Worm (Caenorhabditis elegans): ENCODE results near the gene C25E10.5.

C25E10.5 gene

DNA sequence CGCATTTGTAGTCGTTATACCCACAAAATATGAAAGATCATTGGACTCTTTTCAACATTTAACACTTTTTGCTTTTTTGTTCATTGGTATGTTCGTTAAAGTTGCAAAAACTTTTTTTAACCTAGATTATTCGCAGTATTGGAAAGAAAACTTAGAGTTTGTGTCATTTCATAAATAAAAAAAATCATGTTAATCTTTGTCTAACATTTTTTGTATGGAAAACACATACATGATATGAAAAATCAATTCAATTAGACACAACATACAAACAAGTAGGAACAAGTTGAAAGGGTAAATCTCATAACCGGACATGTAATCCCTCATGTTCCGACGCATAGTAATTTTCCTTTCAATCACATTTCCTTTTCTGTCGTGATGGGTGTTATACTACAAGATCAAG lies 29.2 kb upstream of the C25E10.5 start, which contains the start of gene F59E11.2:
Gene F59E11.2 (plus strand): TSS at position 301 of the 400 bp plus-strand sequence.
- TF ChIP-seq flt-1 (GFP tag; IDR thresholded peaks at IDR 0.05), result no peak
- TF ChIP-seq T22C8.4 (GFP tag; IDR thresholded peaks at IDR 0.05), result no peak
- TF ChIP-seq klf-2 (GFP tag; conservative IDR thresholded peaks at IDR 0.05), result no peak
- no peak for TF ChIP-seq cog-1 (tag; optimal IDR thresholded peaks at IDR 0.05)
- TF ChIP-seq tab-1 (GFP tag; IDR thresholded peaks at IDR 0.05), result no peak
- TF ChIP-seq ref-1 (GFP tag; conservative IDR thresholded peaks at IDR 0.05), result no peak
- no peak for TF ChIP-seq ztf-29 (GFP tag; IDR thresholded peaks at IDR 0.05)
- no peak for TF ChIP-seq ztf-23 (GFP tag; IDR thresholded peaks at IDR 0.05)
- TF ChIP-seq med-1 (GFP tag; optimal IDR thresholded peaks at IDR 0.05; ENCODE audit: insufficient read depth), result no peak

DNA sequence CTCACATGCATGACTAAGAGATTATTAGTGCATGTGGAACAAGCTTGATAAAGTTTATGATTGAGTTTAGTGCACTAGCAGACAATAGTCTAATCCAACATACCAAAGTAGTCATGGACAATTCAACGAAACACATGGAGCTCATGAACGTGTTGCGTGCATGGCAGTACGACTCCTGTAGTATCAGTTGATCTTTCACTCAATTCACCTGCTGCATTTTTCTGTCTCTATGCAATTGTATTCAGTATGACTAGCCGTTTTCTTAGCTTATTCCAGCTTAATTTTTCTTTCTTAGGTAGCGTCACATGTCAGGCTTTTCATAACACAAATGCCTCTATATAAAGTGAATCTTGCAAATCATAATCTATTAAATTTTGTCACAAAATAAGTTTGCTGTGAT lies 27.1 kb upstream of the C25E10.5 start, which contains the start of gene srx-1:
Gene srx-1 (plus strand): TSS at position 382 of the 400 bp plus-strand sequence.
- TF ChIP-seq cog-1 (tag; optimal IDR thresholded peaks at IDR 0.05) (no peak), tab-1 (GFP tag; IDR thresholded peaks at IDR 0.05) (no peak), flt-1 (GFP tag; IDR thresholded peaks at IDR 0.05) (no peak), med-1 (GFP tag; optimal IDR thresholded peaks at IDR 0.05; ENCODE audit: insufficient read depth) (no peak), ref-1 (GFP tag; conservative IDR thresholded peaks at IDR 0.05) (no peak), ztf-29 (GFP tag; IDR thresholded peaks at IDR 0.05) (no peak), ztf-23 (GFP tag; IDR thresholded peaks at IDR 0.05) (no peak), T22C8.4 (GFP tag; IDR thresholded peaks at IDR 0.05) (no peak), klf-2 (GFP tag; conservative IDR thresholded peaks at IDR 0.05) (no peak)

DNA sequence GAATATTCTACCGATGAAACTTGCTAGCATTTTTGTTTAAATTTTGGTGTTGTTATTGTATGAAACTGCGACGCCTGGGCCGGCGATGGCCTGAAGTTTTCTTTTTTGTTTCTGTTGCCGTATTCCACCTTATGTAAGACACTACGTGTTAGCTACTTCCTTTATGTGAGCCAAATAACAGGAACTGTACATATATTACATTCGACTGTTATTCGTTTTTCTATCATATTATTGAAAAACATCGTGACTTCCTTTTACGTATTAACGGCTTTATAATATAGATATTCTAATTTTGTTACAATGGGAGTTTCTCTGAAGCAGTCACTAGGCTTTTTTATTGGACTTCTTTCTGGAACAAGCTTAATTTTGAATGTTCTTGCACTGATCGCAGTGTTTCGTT lies 25.1 kb upstream of the C25E10.5 start, which contains the start of gene srx-3:
Gene srx-3 (plus strand): TSS at position 301 of the 400 bp plus-strand sequence.
- TF ChIP-seq flt-1 (GFP tag; IDR thresholded peaks at IDR 0.05), result no peak
- no peak for TF ChIP-seq cog-1 (tag; optimal IDR thresholded peaks at IDR 0.05)

DNA sequence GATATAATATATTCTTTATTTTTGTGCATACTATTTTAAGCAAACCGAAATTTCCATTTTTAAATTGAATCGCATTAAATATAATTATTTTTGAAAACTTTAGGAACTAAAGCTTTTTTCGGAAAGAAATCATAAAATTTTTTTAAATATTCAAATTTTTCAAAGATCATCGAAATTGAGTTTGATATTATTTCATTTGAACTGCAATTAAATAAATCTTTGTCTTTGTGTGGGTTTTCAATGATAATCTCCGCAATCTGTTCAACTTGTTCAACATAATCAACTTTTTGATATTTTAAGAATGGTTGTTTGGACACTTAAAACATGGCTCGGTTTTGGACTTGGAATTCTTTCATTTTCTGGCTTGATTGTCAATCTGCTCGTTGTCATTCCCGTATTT lies 21.2 kb upstream of the C25E10.5 start, which contains the start of gene srx-2:
Gene srx-2 (plus strand): TSS at position 301 of the 400 bp plus-strand sequence.
- TF ChIP-seq cog-1 (tag; optimal IDR thresholded peaks at IDR 0.05), result no peak
- no peak for TF ChIP-seq ztf-29 (GFP tag; IDR thresholded peaks at IDR 0.05)
- TF ChIP-seq flt-1 (GFP tag; IDR thresholded peaks at IDR 0.05), result no peak
- TF ChIP-seq tab-1 (GFP tag; IDR thresholded peaks at IDR 0.05), result no peak
- TF ChIP-seq T22C8.4 (GFP tag; IDR thresholded peaks at IDR 0.05), result no peak
- no peak for TF ChIP-seq ref-1 (GFP tag; conservative IDR thresholded peaks at IDR 0.05)
- no peak for TF ChIP-seq ztf-23 (GFP tag; IDR thresholded peaks at IDR 0.05)
- TF ChIP-seq klf-2 (GFP tag; conservative IDR thresholded peaks at IDR 0.05), result no peak
- TF ChIP-seq med-1 (GFP tag; optimal IDR thresholded peaks at IDR 0.05; ENCODE audit: insufficient read depth), result no peak

DNA sequence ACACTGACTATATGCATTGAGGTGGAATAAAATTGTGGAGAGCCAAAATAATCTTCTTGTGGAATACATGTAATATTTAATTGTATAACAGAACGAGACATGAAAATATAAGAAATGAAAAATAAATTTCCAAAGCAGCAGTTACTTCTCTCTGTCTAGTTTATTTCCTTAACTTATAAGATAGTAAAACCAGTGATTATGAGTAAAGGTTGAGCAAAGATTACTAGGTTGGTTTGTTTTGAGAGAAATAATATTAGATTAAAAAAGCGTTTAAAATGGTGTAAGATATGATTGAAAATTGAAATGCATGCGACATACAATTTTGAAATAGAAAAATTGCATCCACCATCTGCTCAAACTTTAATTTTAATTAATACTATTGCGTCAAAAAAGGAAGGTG lies 16.6 kb upstream of the C25E10.5 start, which contains the start of gene srh-201:
Gene srh-201 (minus strand): TSS at position 101 of the 400 bp plus-strand sequence.
- no peak for TF ChIP-seq tab-1 (GFP tag; IDR thresholded peaks at IDR 0.05)
- no peak for TF ChIP-seq flt-1 (GFP tag; IDR thresholded peaks at IDR 0.05)
- no peak for TF ChIP-seq cog-1 (tag; optimal IDR thresholded peaks at IDR 0.05)
- TF ChIP-seq T22C8.4 (GFP tag; IDR thresholded peaks at IDR 0.05), result no peak
- TF ChIP-seq ref-1 (GFP tag; conservative IDR thresholded peaks at IDR 0.05), result no peak
- TF ChIP-seq klf-2 (GFP tag; conservative IDR thresholded peaks at IDR 0.05), result no peak
- no peak for TF ChIP-seq med-1 (GFP tag; optimal IDR thresholded peaks at IDR 0.05; ENCODE audit: insufficient read depth)
- TF ChIP-seq ztf-23 (GFP tag; IDR thresholded peaks at IDR 0.05), result no peak
- TF ChIP-seq ztf-29 (GFP tag; IDR thresholded peaks at IDR 0.05), result no peak

DNA sequence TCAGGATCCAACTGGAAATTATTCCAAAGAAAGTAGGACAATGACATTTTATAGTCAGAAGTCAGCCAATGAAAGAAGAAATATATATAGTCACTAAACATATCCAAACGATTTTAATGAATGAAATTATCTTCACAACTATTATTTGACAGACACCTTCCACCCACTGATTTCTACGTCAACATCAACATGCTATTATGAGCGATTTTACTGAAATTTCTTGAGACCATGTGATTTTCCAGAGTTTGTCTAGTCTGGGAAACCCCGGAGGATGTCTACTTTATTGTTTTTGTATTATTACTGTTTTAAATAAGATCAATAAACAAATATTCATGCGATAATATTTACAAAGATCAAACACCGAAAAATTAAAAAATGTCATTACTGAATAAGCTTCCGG lies 14.8 kb upstream of the C25E10.5 start, which contains the start of gene srt-18:
Gene srt-18 (minus strand): TSS at position 101 of the 400 bp plus-strand sequence.
- no peak for TF ChIP-seq T22C8.4 (GFP tag; IDR thresholded peaks at IDR 0.05)
- TF ChIP-seq flt-1 (GFP tag; IDR thresholded peaks at IDR 0.05), result no peak
- TF ChIP-seq tab-1 (GFP tag; IDR thresholded peaks at IDR 0.05), result no peak
- no peak for TF ChIP-seq cog-1 (tag; optimal IDR thresholded peaks at IDR 0.05)
- TF ChIP-seq ztf-29 (GFP tag; IDR thresholded peaks at IDR 0.05), result no peak
- no peak for TF ChIP-seq med-1 (GFP tag; optimal IDR thresholded peaks at IDR 0.05; ENCODE audit: insufficient read depth)
- TF ChIP-seq klf-2 (GFP tag; conservative IDR thresholded peaks at IDR 0.05), result no peak
- TF ChIP-seq ztf-23 (GFP tag; IDR thresholded peaks at IDR 0.05), result no peak
- no peak for TF ChIP-seq ref-1 (GFP tag; conservative IDR thresholded peaks at IDR 0.05)

DNA sequence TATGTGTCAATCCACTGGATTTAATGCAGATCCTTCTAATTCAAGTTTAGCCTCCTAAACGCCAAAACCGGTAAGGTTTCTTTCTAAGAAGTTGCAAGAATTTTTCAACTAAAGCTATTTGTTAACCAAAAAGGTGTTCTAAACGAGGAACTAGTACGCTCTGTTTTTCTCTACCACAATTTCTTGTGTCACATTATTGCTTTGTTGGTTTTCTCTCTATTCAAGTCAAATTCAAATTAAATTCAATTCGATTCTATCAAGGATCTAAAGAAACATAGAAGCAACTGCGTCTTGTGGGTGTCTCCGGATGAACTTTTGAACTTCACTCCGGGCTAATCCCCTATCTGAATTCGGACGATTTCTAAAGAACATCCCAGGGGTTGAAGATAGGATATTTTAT lies 13.9 kb upstream of the C25E10.5 start, which contains the start of gene oac-40:
Gene oac-40 (plus strand): TSS at position 301 of the 400 bp plus-strand sequence.
- no peak for TF ChIP-seq cog-1 (tag; optimal IDR thresholded peaks at IDR 0.05)
- no peak for TF ChIP-seq ztf-29 (GFP tag; IDR thresholded peaks at IDR 0.05)
- no peak for TF ChIP-seq ztf-23 (GFP tag; IDR thresholded peaks at IDR 0.05)
- no peak for TF ChIP-seq T22C8.4 (GFP tag; IDR thresholded peaks at IDR 0.05)
- TF ChIP-seq ref-1 (GFP tag; conservative IDR thresholded peaks at IDR 0.05), result no peak
- TF ChIP-seq tab-1 (GFP tag; IDR thresholded peaks at IDR 0.05), result no peak
- no peak for TF ChIP-seq flt-1 (GFP tag; IDR thresholded peaks at IDR 0.05)
- TF ChIP-seq klf-2 (GFP tag; conservative IDR thresholded peaks at IDR 0.05), result no peak
- TF ChIP-seq med-1 (GFP tag; optimal IDR thresholded peaks at IDR 0.05; ENCODE audit: insufficient read depth), result no peak

DNA sequence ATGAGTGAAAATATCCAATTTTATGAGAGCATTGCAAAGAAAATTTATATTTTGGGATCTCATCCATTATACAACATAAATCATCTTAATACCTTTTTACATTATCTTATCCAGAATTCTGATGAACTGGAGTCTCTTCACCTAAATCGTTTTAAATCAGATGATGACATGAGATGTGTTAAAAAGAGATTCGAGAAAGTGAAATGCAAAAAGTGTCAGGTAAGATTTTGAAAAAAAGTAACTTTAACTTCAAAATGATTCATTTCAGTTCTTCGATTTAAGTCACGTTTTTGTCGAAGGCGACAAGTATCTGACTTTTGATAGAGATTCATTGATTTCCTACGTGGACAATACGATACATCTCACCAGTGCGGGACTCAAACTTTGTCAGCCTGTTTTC lies 11.5 kb upstream of the C25E10.5 start:
- TF ChIP-seq med-1 (GFP tag; optimal IDR thresholded peaks at IDR 0.05; ENCODE audit: insufficient read depth), result no peak
- TF ChIP-seq cog-1 (tag; optimal IDR thresholded peaks at IDR 0.05), result no peak
- TF ChIP-seq T22C8.4 (GFP tag; IDR thresholded peaks at IDR 0.05), result no peak
- TF ChIP-seq ztf-23 (GFP tag; IDR thresholded peaks at IDR 0.05), result no peak
- no peak for TF ChIP-seq ztf-29 (GFP tag; IDR thresholded peaks at IDR 0.05)
- TF ChIP-seq ref-1 (GFP tag; conservative IDR thresholded peaks at IDR 0.05), result no peak
- no peak for TF ChIP-seq klf-2 (GFP tag; conservative IDR thresholded peaks at IDR 0.05)
- no peak for TF ChIP-seq tab-1 (GFP tag; IDR thresholded peaks at IDR 0.05)
- no peak for TF ChIP-seq flt-1 (GFP tag; IDR thresholded peaks at IDR 0.05)

DNA sequence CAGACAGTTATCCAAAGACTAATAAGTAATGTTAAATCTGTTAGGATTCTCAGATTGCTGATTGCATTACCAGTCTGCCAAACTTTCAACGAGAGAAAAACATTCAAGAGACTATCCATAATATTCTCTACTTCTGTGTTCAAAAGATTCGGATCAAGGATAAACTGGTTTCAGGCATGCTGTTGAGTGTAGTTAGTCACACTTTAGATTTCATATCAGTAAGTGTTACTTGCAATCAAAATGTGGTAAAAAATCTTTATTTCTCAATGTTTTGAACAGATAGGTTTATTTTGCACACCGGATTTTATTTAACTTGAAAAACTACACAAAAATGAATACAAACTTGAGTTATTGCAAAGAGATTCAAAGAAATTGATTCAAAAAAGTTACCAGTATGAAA lies 8.3 kb upstream of the C25E10.5 start, which contains the start of gene oac-41:
Gene oac-41 (minus strand): TSS at position 101 of the 400 bp plus-strand sequence.
- TF ChIP-seq med-1 (GFP tag; optimal IDR thresholded peaks at IDR 0.05; ENCODE audit: insufficient read depth), result no peak

DNA sequence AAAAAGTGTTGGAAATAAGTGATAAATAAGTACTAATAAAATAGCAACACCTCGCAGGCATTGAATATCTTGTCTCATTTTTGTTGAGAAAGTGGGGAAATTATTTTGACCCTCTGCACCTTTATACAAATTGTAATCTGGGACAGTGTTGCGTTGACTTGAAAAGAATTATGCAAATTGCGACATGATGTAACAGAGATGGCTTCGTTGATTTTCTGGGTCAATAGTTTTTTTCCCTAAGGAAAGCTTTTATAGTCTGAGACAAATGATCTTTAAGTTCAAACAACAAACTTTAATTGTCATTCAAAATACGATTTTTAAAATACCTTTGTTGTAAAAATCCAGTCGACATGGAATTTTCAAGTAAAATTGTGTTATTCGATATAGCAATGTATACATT lies 5.6 kb upstream of the C25E10.5 start, which contains the start of gene bus-1:
Gene bus-1 (minus strand): TSS at position 101 of the 400 bp plus-strand sequence.
- TF ChIP-seq ztf-29 (GFP tag; IDR thresholded peaks at IDR 0.05) (no peak), klf-2 (GFP tag; conservative IDR thresholded peaks at IDR 0.05) (no peak), flt-1 (GFP tag; IDR thresholded peaks at IDR 0.05) (no peak), tab-1 (GFP tag; IDR thresholded peaks at IDR 0.05) (no peak)
